Worm (Caenorhabditis elegans): ENCODE results near the gene aco-1.

- TF ChIP-seq mep-1 (tag; optimal IDR thresholded peaks at IDR 0.05) (no peak), unc-62 (GFP tag; optimal IDR thresholded peaks at IDR 0.05) (no peak), elt-3 (tag; optimal IDR thresholded peaks at IDR 0.05) (no peak), M03D4.4 (tag; optimal IDR thresholded peaks at IDR 0.05) (no peak), pha-4 (tag; optimal IDR thresholded peaks at IDR 0.05) (no peak), nhr-28 (tag; optimal IDR thresholded peaks at IDR 0.05) (no peak), snpc-4 (tag; optimal IDR thresholded peaks at IDR 0.05) (no peak), zip-8 (tag; optimal IDR thresholded peaks at IDR 0.05) (no peak), lsy-2 (tag; optimal IDR thresholded peaks at IDR 0.05) (no peak), flh-1 (GFP tag; optimal IDR thresholded peaks at IDR 0.05) (no peak), ztf-11 (tag; optimal IDR thresholded peaks at IDR 0.05) (no peak), unc-39 (tag; optimal IDR thresholded peaks at IDR 0.05) (no peak), mls-2 (tag; optimal IDR thresholded peaks at IDR 0.05) (no peak)
Measured at ce11 chrX:11346155-11346554, 6.5 kb downstream of the aco-1 start, which contains the start of gene oct-2.
